Fruit fly (Drosophila melanogaster) whole organism, embryonic: ENCODE measurements around the gene CG6048.

Source experiments
- Antp ChIP-seq: fragments of 200-800 bp; sonication (Bioruptor generic); optimal IDR thresholded peaks from 3 replicates; lab custom pipeline; 2016; ENCODE audit warnings: missing biosample characterization, missing genetic modification characterization
- Asciz ChIP-seq: fragments of 200-800 bp; sonication (Bioruptor generic); optimal IDR thresholded peaks from 2 replicates; lab custom pipeline; 2017; ENCODE audit warnings: missing biosample characterization, mild to moderate bottlenecking, missing genetic modification characterization, missing genetic modification reagents
- Atf-2 ChIP-seq: fragments of 200-800 bp; sonication (Bioruptor generic); optimal IDR thresholded peaks from 2 replicates; lab custom pipeline; 2016; ENCODE audit warnings: missing biosample characterization, missing genetic modification characterization
- Awh ChIP-seq: fragments of 200-800 bp; sonication (Bioruptor generic); IDR thresholded peaks from 2 replicates; pipeline ENCODE4, ENCODE4 v1.3.6; 2022; ENCODE audit warnings: missing biosample characterization, missing genetic modification characterization
- B-H2 ChIP-seq: fragments of 200-800 bp; sonication (Bioruptor generic); optimal IDR thresholded peaks from 2 replicates; lab custom pipeline; 2018; ENCODE audit warnings: missing biosample characterization, mild to moderate bottlenecking, missing genetic modification characterization
- CG10209 ChIP-seq: fragments of 200-800 bp; sonication (Bioruptor generic); optimal IDR thresholded peaks from 3 replicates; lab custom pipeline; 2017; ENCODE audit warnings: missing biosample characterization, mild to moderate bottlenecking, missing genetic modification characterization, missing genetic modification reagents
- CG1024 ChIP-seq: fragments of 200-800 bp; sonication (Bioruptor generic); IDR thresholded peaks from 2 replicates; pipeline ENCODE4 v1.3.6; 2022; ENCODE audit warnings: missing biosample characterization, missing genetic modification characterization
- CG10267 ChIP-seq: fragments of 200-800 bp; sonication (Bioruptor generic); optimal IDR thresholded peaks from 2 replicates; lab custom pipeline; 2018; ENCODE audit warnings: missing biosample characterization, mild to moderate bottlenecking, missing genetic modification characterization, moderate library complexity
- CG10654 ChIP-seq: fragments of 200-800 bp; sonication (Bioruptor generic); optimal IDR thresholded peaks from 2 replicates; lab custom pipeline; 2016; ENCODE audit warnings: missing biosample characterization, missing genetic modification characterization
- CG11695 ChIP-seq: fragments of 200-800 bp; sonication (Bioruptor generic); IDR thresholded peaks from 3 replicates; pipeline ENCODE4 v1.3.6; 2022; ENCODE audit warnings: missing biosample characterization, missing genetic modification characterization
- CG12659 ChIP-seq: fragments of 200-800 bp; sonication (Bioruptor generic); optimal IDR thresholded peaks from 3 replicates; lab custom pipeline; 2017; ENCODE audit warnings: mild to moderate bottlenecking, missing biosample characterization, missing genetic modification reagents, missing genetic modification characterization
- CG13424 ChIP-seq: fragments of 200-800 bp; sonication (Bioruptor generic); optimal IDR thresholded peaks from 2 replicates; lab custom pipeline; 2019; ENCODE audit warnings: missing biosample characterization, mild to moderate bottlenecking, missing genetic modification characterization, moderate library complexity
- CG1529 ChIP-seq: fragments of 200-800 bp; sonication (Bioruptor generic); optimal IDR thresholded peaks from 3 replicates; lab custom pipeline; 2018; ENCODE audit warnings: missing biosample characterization, missing genetic modification characterization
- CG16863 ChIP-seq: fragments of 200-800 bp; sonication (Bioruptor generic); optimal IDR thresholded peaks from 3 replicates; lab custom pipeline; 2016; ENCODE audit warnings: missing biosample characterization, missing genetic modification characterization
- CG31365 ChIP-seq: fragments of 200-800 bp; sonication (Bioruptor generic); optimal IDR thresholded peaks from 2 replicates; lab custom pipeline; 2018; ENCODE audit warnings: missing biosample characterization, mild to moderate bottlenecking, missing genetic modification characterization
- CG31441 ChIP-seq: fragments of 200-800 bp; sonication (Bioruptor generic); IDR thresholded peaks from 2 replicates; pipeline ENCODE4 v1.3.6; 2022; ENCODE audit warnings: missing biosample characterization, missing genetic modification characterization
- CG33213 ChIP-seq: fragments of 200-800 bp; sonication (Bioruptor generic); optimal IDR thresholded peaks from 3 replicates; lab custom pipeline; 2016; ENCODE audit warnings: missing biosample characterization, missing genetic modification characterization
- CG3726 ChIP-seq: fragments of 200-800 bp; sonication (Bioruptor generic); IDR thresholded peaks from 3 replicates; pipeline ENCODE4, ENCODE4 v1.3.6; 2022; ENCODE audit warnings: missing biosample characterization, missing genetic modification characterization
- CG4360 ChIP-seq: fragments of 200-800 bp; sonication (Bioruptor generic); IDR thresholded peaks from 2 replicates; pipeline ENCODE4 v1.3.6; 2022; ENCODE audit warnings: missing biosample characterization, missing genetic modification characterization
- CG5180 ChIP-seq: fragments of 200-800 bp; sonication (Bioruptor generic); optimal IDR thresholded peaks from 3 replicates; lab custom pipeline; 2017; ENCODE audit warnings: missing biosample characterization, missing genetic modification characterization, mild to moderate bottlenecking, moderate library complexity, missing genetic modification reagents
- CG6272 ChIP-seq: fragments of 200-800 bp; sonication (Bioruptor generic); IDR thresholded peaks from 2 replicates; pipeline ENCODE4 v1.3.6; 2022; ENCODE audit warnings: missing biosample characterization, missing genetic modification characterization
- Camta ChIP-seq: fragments of 200-800 bp; sonication (Bioruptor generic); optimal IDR thresholded peaks from 2 replicates; lab custom pipeline; 2016; ENCODE audit warnings: missing biosample characterization, missing genetic modification characterization
- Dll ChIP-seq: fragments of 200-800 bp; sonication (Bioruptor generic); IDR thresholded peaks from 4 replicates; pipeline ENCODE4 v1.3.6; 2022; ENCODE audit warnings: missing biosample characterization, missing genetic modification characterization; ENCODE audit not compliant: partially characterized antibody
- E2f2 ChIP-seq: fragments of 200-800 bp; sonication (Bioruptor generic); IDR thresholded peaks from 2 replicates; pipeline ENCODE4 v1.3.6; 2022; ENCODE audit warnings: missing biosample characterization, missing genetic modification characterization
- GATAe ChIP-seq: fragments of 200-800 bp; sonication (Bioruptor generic); conservative IDR thresholded peaks from 2 replicates; pipeline ENCODE4 v1.3.6; 2022; ENCODE audit warnings: missing biosample characterization, missing genetic modification characterization
- Gsc ChIP-seq: fragments of 200-800 bp; sonication (Bioruptor generic); IDR thresholded peaks from 2 replicates; pipeline ENCODE4 v1.3.6; 2022; ENCODE audit warnings: missing biosample characterization, missing genetic modification characterization
- Hr78 ChIP-seq, 2 experiments: fragments of 200-800 bp in 1 of 2; fragments of >200 bp in 1 of 2; sonication (Bioruptor generic) in 1 of 2; optimal IDR thresholded peaks; 2 replicates each; lab custom pipeline; 2017 to 2019; ENCODE audit warnings: missing biosample characterization in 2 of 2, missing genetic modification characterization in 2 of 2, mild to moderate bottlenecking in 1 of 2, moderate library complexity in 1 of 2
- Lhr ChIP-seq: fragments of 200-800 bp; sonication (Bioruptor generic); optimal IDR thresholded peaks from 3 replicates; lab custom pipeline; 2017; ENCODE audit warnings: mild to moderate bottlenecking, missing biosample characterization, missing genetic modification reagents, missing genetic modification characterization
- MBD-R2 ChIP-seq: fragments of 200-800 bp; sonication (Bioruptor generic); IDR thresholded peaks from 2 replicates; pipeline ENCODE4 v1.3.6; 2022; ENCODE audit warnings: missing biosample characterization, missing genetic modification characterization
- Mad ChIP-seq: fragments of 200-800 bp; sonication (Bioruptor generic); optimal IDR thresholded peaks from 2 replicates; lab custom pipeline; 2016; ENCODE audit warnings: missing biosample characterization, missing genetic modification characterization
- Oaz ChIP-seq: fragments of 200-800 bp; sonication (Bioruptor generic); IDR thresholded peaks from 2 replicates; pipeline ENCODE4 v1.3.6; 2022; ENCODE audit warnings: missing biosample characterization, missing genetic modification characterization
- Optix ChIP-seq: fragments of 200-800 bp; sonication (Bioruptor generic); IDR thresholded peaks from 3 replicates; pipeline ENCODE4 v1.3.6; 2022; ENCODE audit warnings: missing biosample characterization, missing genetic modification characterization
- Sox102F ChIP-seq: fragments of 200-800 bp; sonication (Bioruptor generic); optimal IDR thresholded peaks from 2 replicates; lab custom pipeline; 2018; ENCODE audit warnings: missing biosample characterization, mild to moderate bottlenecking, missing genetic modification characterization, moderate library complexity
- Vsx1 ChIP-seq: fragments of 200-800 bp; sonication (Bioruptor generic); optimal IDR thresholded peaks from 2 replicates; lab custom pipeline; 2017; ENCODE audit warnings: missing biosample characterization, mild to moderate bottlenecking, missing genetic modification characterization, missing genetic modification reagents
- abd-A ChIP-seq: fragments of 200-800 bp; sonication (Bioruptor generic); optimal IDR thresholded peaks from 3 replicates; lab custom pipeline; 2019; ENCODE audit warnings: missing biosample characterization, mild to moderate bottlenecking, missing genetic modification characterization, moderate library complexity
- ap ChIP-seq: fragments of 200-800 bp; sonication (Bioruptor generic); IDR thresholded peaks from 2 replicates; pipeline ENCODE4 v1.3.6; 2022; ENCODE audit warnings: missing biosample characterization, missing genetic modification characterization
- caup ChIP-seq: fragments of 200-800 bp; sonication (Bioruptor generic); optimal IDR thresholded peaks from 3 replicates; lab custom pipeline; 2017; ENCODE audit warnings: missing biosample characterization, mild to moderate bottlenecking, missing genetic modification characterization, moderate library complexity; ENCODE audit not compliant: severe bottlenecking
- dati ChIP-seq: fragments of 200-800 bp; sonication (Bioruptor generic); IDR thresholded peaks from 2 replicates; pipeline ENCODE4 v1.3.6; 2022; ENCODE audit warnings: missing biosample characterization, missing genetic modification characterization
- ham ChIP-seq: fragments of 200-800 bp; sonication (Bioruptor generic); IDR thresholded peaks from 2 replicates; pipeline ENCODE4 v1.3.6; 2022; ENCODE audit warnings: missing biosample characterization, missing genetic modification characterization
- hth ChIP-seq: fragments of >200 bp; optimal IDR thresholded peaks from 2 replicates; lab custom pipeline; 2017; ENCODE audit warnings: inconsistent platforms
- kah ChIP-seq: fragments of 200-800 bp; sonication (Bioruptor generic); optimal IDR thresholded peaks from 2 replicates; lab custom pipeline; 2018; ENCODE audit warnings: missing biosample characterization, mild to moderate bottlenecking, missing genetic modification characterization
- sc ChIP-seq, 3 experiments: fragments of >200 bp in 2 of 3; fragments of 200-800 bp in 1 of 3; sonication (Bioruptor generic) in 1 of 3; optimal IDR thresholded peaks; 2 replicates in 2 of 3; 3 replicates in 1 of 3; lab custom pipeline; 2017; ENCODE audit warnings: mild to moderate bottlenecking in 1 of 3, missing biosample characterization in 1 of 3, missing genetic modification characterization in 1 of 3, missing genetic modification reagents in 1 of 3
- sima ChIP-seq: fragments of 200-800 bp; sonication (Bioruptor generic); optimal IDR thresholded peaks from 2 replicates; lab custom pipeline; 2016; ENCODE audit warnings: missing biosample characterization, missing genetic modification characterization
- sug ChIP-seq: fragments of 200-800 bp; optimal IDR thresholded peaks from 2 replicates; lab custom pipeline; 2019; ENCODE audit warnings: missing biosample characterization, mild to moderate bottlenecking, missing genetic modification characterization, moderate library complexity
- tll ChIP-seq, 2 experiments: fragments of 200-800 bp in 1 of 2; fragments of >200 bp in 1 of 2; sonication (Bioruptor generic) in 1 of 2; optimal IDR thresholded peaks; 2 replicates each; lab custom pipeline; 2017 to 2019; ENCODE audit warnings: missing biosample characterization in 2 of 2, missing genetic modification characterization in 2 of 2, mild to moderate bottlenecking in 1 of 2, moderate library complexity in 1 of 2
- trh ChIP-seq: fragments of 200-800 bp; sonication (Bioruptor generic); optimal IDR thresholded peaks from 2 replicates; lab custom pipeline; 2016; ENCODE audit warnings: missing biosample characterization, missing genetic modification characterization
- vfl ChIP-seq: fragments of 200-800 bp; sonication (Bioruptor generic); optimal IDR thresholded peaks from 2 replicates; lab custom pipeline; 2016; ENCODE audit warnings: missing biosample characterization, missing genetic modification characterization
- zfh1 ChIP-seq: fragments of 200-800 bp; sonication (Bioruptor generic); IDR thresholded peaks from 3 replicates; pipeline ENCODE4 v1.3.6; 2022; ENCODE audit warnings: missing biosample characterization, missing genetic modification characterization
- zfh2 ChIP-seq: fragments of 200-800 bp; sonication (Bioruptor generic); optimal IDR thresholded peaks from 2 replicates; lab custom pipeline; 2016; ENCODE audit warnings: missing biosample characterization, missing genetic modification characterization

The CG6048 gene

dm6 chrX:6000747-6001426 is 48.5 kb downstream of the CG6048 start, which contains the start of gene CG4766 (continued):
- TF ChIP-seq Oaz (GFP tag; lab: Robert Waterston, UW) (peak; percentile 43; the same call in 1 of the 2 replicates), zfh1 (peak; percentile 84), CG31365 (tag; lab: Kevin White, UChicago) (peak; percentile 12), E2f2 (GFP tag; lab: Robert Waterston, UW) (peak; percentile 69), CG13424 (peak; percentile 88), CG1529 (GFP tag; lab: Kevin White, UChicago) (peak; percentile 84), kah (peak; percentile 57), trh (GFP tag; lab: Kevin White, UChicago) (peak; percentile 56), CG1024 (GFP tag; lab: Robert Waterston, UW) (no peak), vfl (GFP tag; lab: Kevin White, UChicago) (peak; percentile 22), Dll (no peak), CG33213 (GFP tag; lab: Kevin White, UChicago) (peak; percentile 51), ap (GFP tag; lab: Robert Waterston, UW) (peak; percentile 69), sug (tag; lab: Kevin White, UChicago) (peak; percentile 68), Sox102F (GFP tag; lab: Kevin White, UChicago) (peak; percentile 75), sc (optimal IDR thresholded peaks at IDR 0.05; lab: Kevin White, UChicago) (no peak), sc (GFP tag; optimal IDR thresholded peaks at IDR 0.05; lab: Kevin White, UChicago) (peak; percentile 72), Awh (GFP tag; lab: Robert Waterston, UW) (peak; percentile 62; the same call in 1 of the 2 replicates), Camta (GFP tag; lab: Kevin White, UChicago) (peak; percentile 89), CG11695 (GFP tag; lab: Robert Waterston, UW) (peak; percentile 82), B-H2 (GFP tag; lab: Kevin White, UChicago) (peak; percentile 47), CG4360 (GFP tag; lab: Robert Waterston, UW) (no peak), Hr78 (GFP tag; optimal IDR thresholded peaks at IDR 0.05; lab: Kevin White, UChicago) (peak in 1 of 2 experiments; percentile 65), CG16863 (GFP tag; lab: Kevin White, UChicago) (peak; percentile 85), tll (GFP tag; optimal IDR thresholded peaks at IDR 0.05; lab: Kevin White, UChicago) (peak in 1 of 2 experiments; percentile 47), abd-A (peak; percentile 74), CG31441 (peak; percentile 91), Atf-2 (GFP tag; lab: Kevin White, UChicago) (peak; percentile 86), dati (GFP tag; lab: Robert Waterston, UW) (peak; percentile 44; the same call in 1 of the 2 replicates), CG10654 (GFP tag; lab: Kevin White, UChicago) (peak; percentile 72), CG5180 (GFP tag; lab: Kevin White, UChicago) (peak; percentile 72), Asciz (GFP tag; lab: Kevin White, UChicago) (peak; percentile 70), CG10209 (GFP tag; lab: Kevin White, UChicago) (peak; percentile 87), Gsc (GFP tag; lab: Robert Waterston, UW) (no peak), sima (peak; percentile 17), ham (GFP tag; lab: Robert Waterston, UW) (no peak), Lhr (GFP tag; lab: Kevin White, UChicago) (peak; percentile 69), MBD-R2 (GFP tag; lab: Robert Waterston, UW) (peak; percentile 27; the same call in 1 of the 2 replicates), CG10267 (peak; percentile 87), Antp (GFP tag; lab: Kevin White, UChicago) (peak; percentile 78), caup (peak; percentile 78), hth (lab: Kevin White, UChicago) (no peak), CG3726 (GFP tag; lab: Robert Waterston, UW) (0 out of 3 replicates have a peak, but pooled peaks have one; percentile 46), zfh2 (GFP tag; lab: Kevin White, UChicago) (peak; percentile 58), GATAe (GFP tag; lab: Robert Waterston, UW) (no peak), Mad (GFP tag; lab: Kevin White, UChicago) (peak; percentile 69), CG12659 (GFP tag; lab: Kevin White, UChicago) (peak; percentile 82), Vsx1 (GFP tag; lab: Kevin White, UChicago) (peak; percentile 72), Optix (GFP tag; lab: Robert Waterston, UW) (no peak), CG6272 (GFP tag; lab: Robert Waterston, UW) (peak; percentile 50)
